Worm (Caenorhabditis elegans): ENCODE data around the gene dot-1.4.
A peak's percentile ranks its signal among the peaks of the same experiment; 100 is the strongest.

ce11 chrX:11962050-11962788 is 30.8 kb upstream of the dot-1.4 start:
- TF ChIP-seq elt-1 (tag; optimal IDR thresholded peaks at IDR 0.05) (no peak), elt-3 (tag; optimal IDR thresholded peaks at IDR 0.05) (no peak), R02D3.7 (tag; optimal IDR thresholded peaks at IDR 0.05) (no peak), egl-27 (tag; optimal IDR thresholded peaks at IDR 0.05) (peak; percentile 34), ZK546.5 (tag; optimal IDR thresholded peaks at IDR 0.05) (no peak), ama-1 (optimal IDR thresholded peaks at IDR 0.05) (no peak), lin-13 (GFP tag; optimal IDR thresholded peaks at IDR 0.05) (no peak), mbf-1 (tag; optimal IDR thresholded peaks at IDR 0.05) (no peak), skn-1 (tag; optimal IDR thresholded peaks at IDR 0.05) (no peak), unc-62 (GFP tag; optimal IDR thresholded peaks at IDR 0.05) (no peak), nhr-6 (tag; optimal IDR thresholded peaks at IDR 0.05) (no peak), nhr-77 (tag; optimal IDR thresholded peaks at IDR 0.05) (no peak), fos-1 (tag; optimal IDR thresholded peaks at IDR 0.05) (peak; percentile 71), ztf-1 (GFP tag; conservative IDR thresholded peaks at IDR 0.05) (no peak)

Data from whole organism, L2 larva.